Fruit fly (Drosophila melanogaster) whole organism, wandering third instar larva: Measurements from ENCODE around the gene CG1113.
A peak's percentile ranks its signal among the peaks of the same experiment; 100 is the strongest.

Source experiments
- Abd-B ChIP-seq: fragments of >200 bp; optimal IDR thresholded peaks from 2 replicates; lab custom pipeline; 2017; ENCODE audit warnings: missing biosample characterization, missing genetic modification characterization
- CG32264 ChIP-seq: fragments of 200-800 bp; sonication (Bioruptor generic); optimal IDR thresholded peaks from 2 replicates; lab custom pipeline; 2016; ENCODE audit warnings: missing biosample characterization, missing genetic modification characterization
- CG9705 ChIP-seq: fragments of 200-800 bp; sonication (Bioruptor generic); optimal IDR thresholded peaks from 2 replicates; lab custom pipeline; 2018; ENCODE audit warnings: missing biosample characterization, mild to moderate bottlenecking, missing genetic modification characterization
- CrebA ChIP-seq: fragments of 200-800 bp; sonication (Bioruptor generic); optimal IDR thresholded peaks from 2 replicates; lab custom pipeline; 2016; ENCODE audit warnings: missing biosample characterization, mild to moderate bottlenecking, missing genetic modification characterization, borderline replicate concordance
- Dif ChIP-seq: fragments of 200-275, 200-300 bp; sonication (Bioruptor generic); optimal IDR thresholded peaks from 2 replicates; lab custom pipeline; 2018; ENCODE audit warnings: missing biosample characterization, missing genetic modification characterization; ENCODE audit not compliant: partially characterized antibody
- GATAd ChIP-seq: sonication (Bioruptor generic); optimal IDR thresholded peaks from 2 replicates; lab custom pipeline; 2016; ENCODE audit warnings: missing biosample characterization, missing genetic modification characterization
- Hnf4 ChIP-seq: fragments of 200-800 bp; sonication (Bioruptor generic); optimal IDR thresholded peaks from 2 replicates; lab custom pipeline; 2016; ENCODE audit warnings: missing biosample characterization, mild to moderate bottlenecking, missing genetic modification characterization
- Hr78 ChIP-seq: fragments of >200 bp; optimal IDR thresholded peaks from 2 replicates; lab custom pipeline; 2017; ENCODE audit warnings: missing biosample characterization, missing genetic modification characterization
- Jra ChIP-seq: sonication (Bioruptor generic); optimal IDR thresholded peaks from 2 replicates; lab custom pipeline; 2016; ENCODE audit warnings: missing biosample characterization, missing genetic modification characterization
- Mio ChIP-seq: sonication (Bioruptor generic); optimal IDR thresholded peaks from 2 replicates; lab custom pipeline; 2016; ENCODE audit warnings: missing biosample characterization, missing genetic modification characterization
- Myc ChIP-seq: fragments of >200 bp; optimal IDR thresholded peaks from 2 replicates; lab custom pipeline; 2017
- N ChIP-seq: fragments of >200 bp; optimal IDR thresholded peaks from 2 replicates; lab custom pipeline; 2018; ENCODE audit warnings: missing biosample characterization, missing external identifiers, missing genetic modification characterization
- OdsH ChIP-seq: fragments of 200-800 bp; sonication (Bioruptor generic); optimal IDR thresholded peaks from 2 replicates; lab custom pipeline; 2016; ENCODE audit warnings: missing biosample characterization, mild to moderate bottlenecking, missing genetic modification characterization
- Rel ChIP-seq, 2 experiments: fragments of 200-800 bp; sonication (Bioruptor generic) in 1 of 2; optimal IDR thresholded peaks; 2 replicates in 1 of 2; 3 replicates in 1 of 2; lab custom pipeline; 2016 to 2019; ENCODE audit warnings: mild to moderate bottlenecking in 2 of 2, missing biosample characterization in 2 of 2, missing genetic modification characterization in 2 of 2, moderate library complexity in 1 of 2
- Sp1 ChIP-seq: fragments of 200-800 bp; sonication (Bioruptor generic); optimal IDR thresholded peaks from 3 replicates; lab custom pipeline; 2019; ENCODE audit warnings: missing biosample characterization, mild to moderate bottlenecking, missing genetic modification characterization, moderate library complexity
- Vsx2 ChIP-seq: fragments of 200-300, 225-300 bp; sonication (Bioruptor generic); optimal IDR thresholded peaks from 2 replicates; lab custom pipeline; 2018; ENCODE audit warnings: missing biosample characterization, missing genetic modification characterization; ENCODE audit not compliant: partially characterized antibody
- br ChIP-seq: fragments of 200-800 bp; sonication (Bioruptor generic); optimal IDR thresholded peaks from 2 replicates; lab custom pipeline; 2016; ENCODE audit warnings: missing biosample characterization, missing genetic modification characterization
- brk ChIP-seq: fragments of 200-800 bp; sonication (Bioruptor generic); optimal IDR thresholded peaks from 2 replicates; lab custom pipeline; 2016; ENCODE audit warnings: missing biosample characterization, mild to moderate bottlenecking, missing genetic modification characterization
- dl ChIP-seq, 2 experiments: fragments of 175-275, 200-275 bp in 1 of 2; fragments of 200-275 bp in 1 of 2; sonication (Bioruptor generic); optimal IDR thresholded peaks; lab custom pipeline; 2018; ENCODE audit warnings: mild to moderate bottlenecking in 2 of 2, missing biosample characterization in 2 of 2, missing genetic modification characterization in 2 of 2, moderate library complexity in 2 of 2; ENCODE audit not compliant: partially characterized antibody in 2 of 2, insufficient read depth in 1 of 2
- dmrt93B ChIP-seq: fragments of 200-800 bp; sonication (Bioruptor generic); optimal IDR thresholded peaks from 2 replicates; lab custom pipeline; 2018; ENCODE audit warnings: missing biosample characterization, mild to moderate bottlenecking, missing genetic modification characterization
- dsf ChIP-seq: sonication (Bioruptor generic); optimal IDR thresholded peaks from 2 replicates; lab custom pipeline; 2016; ENCODE audit warnings: missing biosample characterization, missing genetic modification characterization, borderline replicate concordance
- ey ChIP-seq: fragments of 200-800 bp; sonication (Bioruptor generic); optimal IDR thresholded peaks from 2 replicates; lab custom pipeline; 2016; ENCODE audit warnings: missing biosample characterization, missing genetic modification characterization
- foxo ChIP-seq, 2 experiments: fragments of 200-800 bp; sonication (Bioruptor generic); optimal IDR thresholded peaks; 2 replicates in 1 of 2; 3 replicates in 1 of 2; lab custom pipeline; 2016 to 2017; ENCODE audit warnings: missing biosample characterization in 2 of 2, missing genetic modification characterization in 2 of 2
- fru ChIP-seq: fragments of 200-800 bp; sonication (Bioruptor generic); optimal IDR thresholded peaks from 3 replicates; lab custom pipeline; 2016; ENCODE audit warnings: missing biosample characterization, mild to moderate bottlenecking, missing genetic modification characterization
- h ChIP-seq: fragments of 200-800 bp; sonication (Bioruptor generic); optimal IDR thresholded peaks from 3 replicates; lab custom pipeline; 2016; ENCODE audit warnings: missing biosample characterization, mild to moderate bottlenecking, missing genetic modification characterization
- jim ChIP-seq: fragments of 175-275, 200-325 bp; sonication (Bioruptor generic); optimal IDR thresholded peaks from 2 replicates; lab custom pipeline; 2016; ENCODE audit warnings: missing biosample characterization, mild to moderate bottlenecking, missing genetic modification characterization
- lola ChIP-seq: fragments of >200 bp; optimal IDR thresholded peaks from 2 replicates; lab custom pipeline; 2017; ENCODE audit warnings: missing biosample characterization, missing genetic modification characterization
- pan ChIP-seq: fragments of >200 bp; optimal IDR thresholded peaks from 2 replicates; lab custom pipeline; 2017
- psq ChIP-seq: fragments of 200-800 bp; sonication (Bioruptor generic); optimal IDR thresholded peaks from 3 replicates; lab custom pipeline; 2017; ENCODE audit warnings: missing biosample characterization, mild to moderate bottlenecking, missing genetic modification characterization, moderate library complexity
- rgr ChIP-seq: fragments of 200-800 bp; sonication (Bioruptor generic); optimal IDR thresholded peaks from 3 replicates; lab custom pipeline; 2016; ENCODE audit warnings: missing biosample characterization, mild to moderate bottlenecking, missing genetic modification characterization
- sage ChIP-seq: fragments of 200-800 bp; sonication (Bioruptor generic); optimal IDR thresholded peaks from 2 replicates; lab custom pipeline; 2016; ENCODE audit warnings: missing biosample characterization, mild to moderate bottlenecking, missing genetic modification characterization
- sv ChIP-seq: fragments of 200-800 bp; sonication (Bioruptor generic); optimal IDR thresholded peaks from 3 replicates; lab custom pipeline; 2016; ENCODE audit warnings: missing biosample characterization, missing genetic modification characterization
- tai ChIP-seq: sonication (Bioruptor generic); optimal IDR thresholded peaks from 2 replicates; lab custom pipeline; 2016; ENCODE audit warnings: missing biosample characterization, missing genetic modification characterization
- usp ChIP-seq: fragments of >200 bp; optimal IDR thresholded peaks from 2 replicates; lab custom pipeline; 2017; ENCODE audit warnings: missing biosample characterization, missing genetic modification characterization
- woc ChIP-seq: sonication (Bioruptor generic); optimal IDR thresholded peaks from 2 replicates; lab custom pipeline; 2016; ENCODE audit warnings: missing biosample characterization, mild to moderate bottlenecking, missing genetic modification characterization

CG1113 gene

dm6 chr3R:5237215-5237614, 15.7 kb upstream of the CG1113 start, which contains the start of gene rtp:
TSS of gene rtp (minus strand) at chr3R:5237315.
- TF ChIP-seq Hr78 (no peak), Hnf4 (GFP tag; lab: Kevin White, UChicago) (no peak), Abd-B (GFP tag; lab: Kevin White, UChicago) (no peak), dmrt93B (no peak), CG32264 (no peak), lola (GFP tag; lab: Kevin White, UChicago) (no peak), Sp1 (GFP tag; lab: Kevin White, UChicago) (no peak), tai (GFP tag; lab: Kevin White, UChicago) (no peak), dsf (no peak), OdsH (GFP tag; lab: Kevin White, UChicago) (no peak), pan (lab: Kevin White, UChicago) (no peak)

dm6 chr3R:5240721-5241120, 12.2 kb upstream of the CG1113 start, which contains the start of gene CG33293:
TSS of gene CG33293 (minus strand) at chr3R:5240735.
- TF ChIP-seq brk: no peak
- TF ChIP-seq pan (lab: Kevin White, UChicago): no peak
- TF ChIP-seq Mio: no peak
- TF ChIP-seq jim (GFP tag; lab: Kevin White, UChicago): no peak
- no peak for TF ChIP-seq lola (GFP tag; lab: Kevin White, UChicago)
- TF ChIP-seq Dif (GFP tag; lab: Kevin White, UChicago): no peak
- no peak for TF ChIP-seq psq (GFP tag; lab: Kevin White, UChicago)
- TF ChIP-seq dl (GFP tag; optimal IDR thresholded peaks at IDR 0.05; lab: Kevin White, UChicago; ENCODE audit: insufficient read depth in 1 of 2, partially characterized antibody in 2 of 2): no peak
- no peak for TF ChIP-seq fru (GFP tag; lab: Kevin White, UChicago)
- TF ChIP-seq CG32264: no peak
- no peak for TF ChIP-seq rgr (GFP tag; lab: Kevin White, UChicago)
- TF ChIP-seq usp (GFP tag; lab: Kevin White, UChicago): no peak
- no peak for TF ChIP-seq br (GFP tag; lab: Kevin White, UChicago)
- TF ChIP-seq tai (GFP tag; lab: Kevin White, UChicago): no peak
- no peak for TF ChIP-seq Vsx2
- TF ChIP-seq OdsH (GFP tag; lab: Kevin White, UChicago): no peak
- TF ChIP-seq Rel (GFP tag; optimal IDR thresholded peaks at IDR 0.05; lab: Kevin White, UChicago): no peak
- TF ChIP-seq Rel (tag; optimal IDR thresholded peaks at IDR 0.05; lab: Kevin White, UChicago): no peak
- TF ChIP-seq h: no peak
- TF ChIP-seq ey: no peak
- no peak for TF ChIP-seq N (GFP tag; lab: Kevin White, UChicago)

- TF ChIP-seq ey (no peak), psq (GFP tag; lab: Kevin White, UChicago) (no peak), CrebA (GFP tag; lab: Kevin White, UChicago) (no peak), sage (GFP tag; lab: Kevin White, UChicago) (no peak), Rel (GFP tag; optimal IDR thresholded peaks at IDR 0.05; lab: Kevin White, UChicago) (no peak), Rel (tag; optimal IDR thresholded peaks at IDR 0.05; lab: Kevin White, UChicago) (peak; percentile 94), Myc (lab: Kevin White, UChicago) (no peak), Dif (GFP tag; lab: Kevin White, UChicago) (peak; percentile 44), dmrt93B (no peak), OdsH (GFP tag; lab: Kevin White, UChicago) (peak; percentile 5), Hr78 (no peak), fru (GFP tag; lab: Kevin White, UChicago) (no peak)
These were observed 6.0 kb upstream of the CG1113 start for dm6 chr3R:5246950-5247349.

- no peak for TF ChIP-seq h
- no peak for TF ChIP-seq jim (GFP tag; lab: Kevin White, UChicago)
- no peak for TF ChIP-seq lola (GFP tag; lab: Kevin White, UChicago)
- no peak for TF ChIP-seq sage (GFP tag; lab: Kevin White, UChicago)
- TF ChIP-seq Mio: no peak
- no peak for TF ChIP-seq Rel (GFP tag; optimal IDR thresholded peaks at IDR 0.05; lab: Kevin White, UChicago)
- TF ChIP-seq Rel (tag; optimal IDR thresholded peaks at IDR 0.05; lab: Kevin White, UChicago): no peak
- no peak for TF ChIP-seq ey
- TF ChIP-seq CG32264: no peak
- TF ChIP-seq Hr78: no peak
- no peak for TF ChIP-seq usp (GFP tag; lab: Kevin White, UChicago)
- no peak for TF ChIP-seq pan (lab: Kevin White, UChicago)
These were observed 3.6 kb upstream of the CG1113 start for dm6 chr3R:5249308-5249707.

dm6 chr3R:5250530-5251242, 2.3 kb upstream of the CG1113 start:
- TF ChIP-seq lola (GFP tag; lab: Kevin White, UChicago) (no peak), Rel (GFP tag; optimal IDR thresholded peaks at IDR 0.05; lab: Kevin White, UChicago) (no peak), Rel (tag; optimal IDR thresholded peaks at IDR 0.05; lab: Kevin White, UChicago) (peak; percentile 97), fru (GFP tag; lab: Kevin White, UChicago) (peak; percentile 57), Abd-B (GFP tag; lab: Kevin White, UChicago) (no peak), Hnf4 (GFP tag; lab: Kevin White, UChicago) (peak; percentile 68), dsf (no peak), dmrt93B (no peak), dl (GFP tag; optimal IDR thresholded peaks at IDR 0.05; lab: Kevin White, UChicago; ENCODE audit: insufficient read depth in 1 of 2, partially characterized antibody in 2 of 2) (no peak), CrebA (GFP tag; lab: Kevin White, UChicago) (no peak), Sp1 (GFP tag; lab: Kevin White, UChicago) (no peak), sv (GFP tag; lab: Kevin White, UChicago) (no peak), jim (GFP tag; lab: Kevin White, UChicago) (no peak), rgr (GFP tag; lab: Kevin White, UChicago) (peak; percentile 57), Dif (GFP tag; lab: Kevin White, UChicago) (no peak), brk (peak; percentile 44), foxo (GFP tag; optimal IDR thresholded peaks at IDR 0.05; lab: Kevin White, UChicago) (peak in 1 of 2 experiments; percentile 66), GATAd (GFP tag; lab: Kevin White, UChicago) (no peak), woc (peak; percentile 68), Jra (GFP tag; lab: Kevin White, UChicago) (no peak), CG32264 (peak; percentile 6), Hr78 (no peak), CG9705 (GFP tag; lab: Kevin White, UChicago) (no peak), psq (GFP tag; lab: Kevin White, UChicago) (peak; percentile 61)
